Worm (Caenorhabditis elegans): ENCODE data around the gene acl-13.

ce11 chrIV:12379784-12380183 lies 30.5 kb upstream of the acl-13 start, which contains the start of gene thn-1:
- TF ChIP-seq mdl-1 (tag; optimal IDR thresholded peaks at IDR 0.05) (no peak), elt-3 (tag; optimal IDR thresholded peaks at IDR 0.05) (no peak), nhr-12 (tag; optimal IDR thresholded peaks at IDR 0.05) (no peak)
